Worm (Caenorhabditis elegans) whole organism, L1 larva: ENCODE results near the gene ugt-66.

Source experiments
- C34B4.2 ChIP-seq: sonication (generic microtip); optimal IDR thresholded peaks from 2 replicates; lab custom pipeline; 2017; ENCODE audit warnings: mild to moderate bottlenecking, missing genetic modification characterization, missing compliant biosample characterization
- F16B12.6 ChIP-seq: fragments of 150-350 bp; optimal IDR thresholded peaks from 2 replicates; lab custom pipeline; 2014; ENCODE audit warnings: missing biosample characterization, missing genetic modification characterization
- Y116A8C.19 ChIP-seq: sonication (generic microtip); optimal IDR thresholded peaks from 2 replicates; lab custom pipeline; 2016; ENCODE audit warnings: missing compliant biosample characterization, missing genetic modification characterization, borderline replicate concordance
- alr-1 ChIP-seq: fragments of 200-800 bp; sonication (Bioruptor generic); optimal IDR thresholded peaks from 2 replicates; lab custom pipeline; 2018; ENCODE audit warnings: borderline replicate concordance, mild to moderate bottlenecking, missing genetic modification characterization, missing compliant biosample characterization
- blmp-1 ChIP-seq: fragments of 150-350 bp; optimal IDR thresholded peaks from 2 replicates; lab custom pipeline; 2014; ENCODE audit warnings: missing biosample characterization, missing genetic modification characterization
- ceh-88 ChIP-seq: fragments of 200-800 bp; sonication (Bioruptor generic); IDR thresholded peaks from 2 replicates; pipeline ENCODE4 v1.3.6; 2022; ENCODE audit warnings: missing genetic modification characterization, missing compliant biosample characterization
- ceh-90 ChIP-seq: sonication (generic microtip); optimal IDR thresholded peaks from 2 replicates; lab custom pipeline; 2016; ENCODE audit warnings: missing genetic modification characterization, missing compliant biosample characterization
- dsc-1 ChIP-seq: sonication (generic microtip); optimal IDR thresholded peaks from 2 replicates; lab custom pipeline; 2016; ENCODE audit warnings: mild to moderate bottlenecking, missing genetic modification characterization, missing compliant biosample characterization
- egl-13 ChIP-seq: sonication (generic microtip); optimal IDR thresholded peaks from 2 replicates; lab custom pipeline; 2016; ENCODE audit warnings: missing genotype, missing genetic modification reagents, missing genetic modification characterization, missing compliant biosample characterization
- egl-27 ChIP-seq, 2 experiments: fragments of 150-350 bp in 1 of 2; sonication (generic microtip); optimal IDR thresholded peaks; 3 replicates each; lab custom pipeline; 2017 to 2018; ENCODE audit warnings: missing biosample characterization in 2 of 2, missing genetic modification characterization in 2 of 2, missing genetic modification reagents in 2 of 2
- elt-3 ChIP-seq, 6 experiments: fragments of 150-350 bp in 1 of 6; sonication (generic microtip); optimal IDR thresholded peaks; 2 replicates each; lab custom pipeline; 2017 to 2018; ENCODE audit warnings: missing biosample characterization in 6 of 6, missing genetic modification characterization in 6 of 6, inconsistent platforms in 1 of 6
- ets-5 ChIP-seq: fragments of 200-800 bp; sonication (Bioruptor generic); IDR thresholded peaks from 2 replicates; pipeline ENCODE4 v1.3.6; 2022; ENCODE audit warnings: missing genetic modification characterization, missing compliant biosample characterization
- fkh-10 ChIP-seq: sonication (generic microtip); optimal IDR thresholded peaks from 2 replicates; lab custom pipeline; 2017; ENCODE audit warnings: missing biosample characterization, missing genetic modification reagents, missing genetic modification characterization
- fkh-4 ChIP-seq: sonication (generic microtip); optimal IDR thresholded peaks from 2 replicates; lab custom pipeline; 2016; ENCODE audit warnings: missing compliant biosample characterization, missing genetic modification characterization, borderline replicate concordance
- fkh-8 ChIP-seq: sonication (generic microtip); optimal IDR thresholded peaks from 2 replicates; lab custom pipeline; 2016; ENCODE audit warnings: mild to moderate bottlenecking, missing genetic modification characterization, missing compliant biosample characterization
- fos-1 ChIP-seq: fragments of 150-350 bp; optimal IDR thresholded peaks from 2 replicates; lab custom pipeline; 2014; ENCODE audit warnings: missing biosample characterization, missing genetic modification characterization
- grh-1 ChIP-seq: fragments of 200-800 bp; sonication (Bioruptor generic); IDR thresholded peaks from 2 replicates; pipeline ENCODE4 v1.3.6; 2022; ENCODE audit warnings: missing genetic modification reagents, missing genetic modification characterization, missing compliant biosample characterization
- hpl-2 ChIP-seq: fragments of 150-350 bp; optimal IDR thresholded peaks from 2 replicates; lab custom pipeline; 2014; ENCODE audit warnings: missing biosample characterization, missing genetic modification reagents, missing genetic modification characterization
- irx-1 ChIP-seq: sonication (generic microtip); optimal IDR thresholded peaks from 2 replicates; lab custom pipeline; 2016; ENCODE audit warnings: missing genetic modification characterization, missing compliant biosample characterization
- isw-1 ChIP-seq: fragments of 200-800 bp; sonication (Bioruptor generic); IDR thresholded peaks from 2 replicates; pipeline ENCODE4 v1.3.6; 2022; ENCODE audit warnings: missing genetic modification characterization, missing compliant biosample characterization
- lin-35 ChIP-seq, 2 experiments: fragments of 150-350 bp; optimal IDR thresholded peaks; 2 replicates each; lab custom pipeline; 2014; ENCODE audit warnings: missing biosample characterization in 2 of 2, missing genetic modification characterization in 2 of 2, missing genetic modification reagents in 2 of 2
- lin-39 ChIP-seq: fragments of 150-350 bp; optimal IDR thresholded peaks from 2 replicates; lab custom pipeline; 2014; ENCODE audit warnings: missing biosample characterization, missing genetic modification reagents, missing genetic modification characterization
- lir-3 ChIP-seq: sonication (generic microtip); optimal IDR thresholded peaks from 2 replicates; lab custom pipeline; 2016; ENCODE audit warnings: mild to moderate bottlenecking, missing genetic modification characterization, moderate library complexity, missing compliant biosample characterization; ENCODE audit not compliant: poor library complexity
- mab-9 ChIP-seq: fragments of 200-800 bp; sonication (Bioruptor generic); IDR thresholded peaks from 2 replicates; pipeline ENCODE4 v1.3.6; 2022; ENCODE audit warnings: missing genetic modification reagents, missing genetic modification characterization, missing compliant biosample characterization
- mdl-1 ChIP-seq, 2 experiments: fragments of 150-350 bp; optimal IDR thresholded peaks; 2 replicates each; lab custom pipeline; 2014 to 2017; ENCODE audit warnings: missing biosample characterization in 2 of 2, missing genetic modification characterization in 2 of 2, inconsistent platforms in 1 of 2
- mep-1 ChIP-seq: fragments of 150-350 bp; optimal IDR thresholded peaks from 2 replicates; lab custom pipeline; 2014; ENCODE audit warnings: missing biosample characterization, missing genetic modification characterization
- nhr-12 ChIP-seq: sonication (generic microtip); optimal IDR thresholded peaks from 2 replicates; lab custom pipeline; 2017; ENCODE audit warnings: missing biosample characterization, missing genetic modification characterization
- nhr-19 ChIP-seq: fragments of 200-800 bp; sonication (Bioruptor generic); conservative IDR thresholded peaks from 2 replicates; pipeline ENCODE4 v1.3.6; 2022; ENCODE audit warnings: missing genetic modification characterization, missing compliant biosample characterization
- nhr-237 ChIP-seq: fragments of 150-350 bp; optimal IDR thresholded peaks from 2 replicates; lab custom pipeline; 2014; ENCODE audit warnings: missing biosample characterization, missing genetic modification characterization
- nhr-28 ChIP-seq: fragments of 150-350 bp; optimal IDR thresholded peaks from 2 replicates; lab custom pipeline; 2014; ENCODE audit warnings: missing biosample characterization, missing genetic modification characterization
- nhr-47 ChIP-seq: sonication (generic microtip); optimal IDR thresholded peaks from 2 replicates; lab custom pipeline; 2016; ENCODE audit warnings: mild to moderate bottlenecking, missing genetic modification characterization, moderate library complexity, missing compliant biosample characterization
- nhr-71 ChIP-seq: sonication (generic microtip); optimal IDR thresholded peaks from 2 replicates; lab custom pipeline; 2016; ENCODE audit warnings: mild to moderate bottlenecking, missing genetic modification characterization, moderate library complexity, missing compliant biosample characterization
- nhr-76 ChIP-seq: sonication (generic microtip); optimal IDR thresholded peaks from 2 replicates; lab custom pipeline; 2017; ENCODE audit warnings: missing biosample characterization, missing genetic modification characterization
- nhr-77 ChIP-seq: fragments of 150-350 bp; optimal IDR thresholded peaks from 2 replicates; lab custom pipeline; 2014; ENCODE audit warnings: missing biosample characterization, missing genetic modification characterization
- nhr-84 ChIP-seq: sonication (generic microtip); optimal IDR thresholded peaks from 2 replicates; lab custom pipeline; 2017; ENCODE audit warnings: missing biosample characterization, missing genetic modification characterization
- pag-3 ChIP-seq: sonication (generic microtip); optimal IDR thresholded peaks from 2 replicates; lab custom pipeline; 2017; ENCODE audit warnings: missing genetic modification characterization, mild to moderate bottlenecking, missing compliant biosample characterization, antibody characterized with exemption, borderline replicate concordance; ENCODE audit not compliant: insufficient read depth
- pax-3 ChIP-seq: fragments of 200-800 bp; sonication (Bioruptor generic); optimal IDR thresholded peaks from 2 replicates; lab custom pipeline; 2018; ENCODE audit warnings: mild to moderate bottlenecking, missing genetic modification characterization, moderate library complexity, missing compliant biosample characterization
- pqm-1 ChIP-seq: sonication (generic microtip); optimal IDR thresholded peaks from 3 replicates; lab custom pipeline; 2017; ENCODE audit warnings: missing biosample characterization, missing genetic modification characterization
- rnt-1 ChIP-seq: sonication (generic microtip); optimal IDR thresholded peaks from 2 replicates; lab custom pipeline; 2016; ENCODE audit warnings: mild to moderate bottlenecking, missing genetic modification characterization, moderate library complexity, missing compliant biosample characterization
- skn-1 ChIP-seq: fragments of 150-350 bp; optimal IDR thresholded peaks from 2 replicates; lab custom pipeline; 2014; ENCODE audit warnings: missing biosample characterization, missing genetic modification characterization
- snpc-4 ChIP-seq: fragments of 150-350 bp; optimal IDR thresholded peaks from 2 replicates; lab custom pipeline; 2014; ENCODE audit warnings: missing biosample characterization, missing genetic modification characterization
- sptf-1 ChIP-seq: fragments of 150-350 bp; optimal IDR thresholded peaks from 2 replicates; lab custom pipeline; 2014; ENCODE audit warnings: missing biosample characterization, missing genetic modification characterization
- swsn-7 ChIP-seq: sonication (generic microtip); optimal IDR thresholded peaks from 2 replicates; lab custom pipeline; 2016; ENCODE audit warnings: missing genetic modification characterization, missing compliant biosample characterization
- tbx-2 ChIP-seq: sonication (generic microtip); optimal IDR thresholded peaks from 2 replicates; lab custom pipeline; 2016; ENCODE audit warnings: missing genetic modification characterization, missing compliant biosample characterization
- tlp-1 ChIP-seq: fragments of 150-350 bp; optimal IDR thresholded peaks from 2 replicates; lab custom pipeline; 2014; ENCODE audit warnings: missing biosample characterization, missing genetic modification characterization
- unc-130 ChIP-seq: fragments of 150-350 bp; optimal IDR thresholded peaks from 2 replicates; lab custom pipeline; 2017; ENCODE audit warnings: missing biosample characterization, missing genetic modification characterization, inconsistent platforms
- unc-30 ChIP-seq: sonication (generic microtip); optimal IDR thresholded peaks from 2 replicates; lab custom pipeline; 2017; ENCODE audit warnings: missing biosample characterization, missing genetic modification characterization
- unc-62 ChIP-seq: fragments of 150-350 bp; optimal IDR thresholded peaks from 2 replicates; lab custom pipeline; 2014; ENCODE audit warnings: missing biosample characterization, missing genetic modification reagents, missing genetic modification characterization
- unc-86 ChIP-seq: sonication (generic microtip); optimal IDR thresholded peaks from 2 replicates; lab custom pipeline; 2016; ENCODE audit warnings: missing genetic modification characterization, missing compliant biosample characterization
- unc-98 ChIP-seq: fragments of 200-800 bp; sonication (Bioruptor generic); IDR thresholded peaks from 2 replicates; pipeline ENCODE4 v1.3.6; 2022; ENCODE audit warnings: missing genetic modification characterization, missing compliant biosample characterization
- xbp-1 ChIP-seq: sonication (generic microtip); optimal IDR thresholded peaks from 2 replicates; lab custom pipeline; 2016; ENCODE audit warnings: missing genetic modification characterization, missing compliant biosample characterization
- zag-1 ChIP-seq: fragments of 150-350 bp; optimal IDR thresholded peaks from 2 replicates; lab custom pipeline; 2014; ENCODE audit warnings: missing biosample characterization, missing genetic modification characterization
- ztf-11 ChIP-seq, 2 experiments: sonication (generic microtip); optimal IDR thresholded peaks; 2 replicates each; lab custom pipeline; 2016 to 2017; ENCODE audit warnings: missing genetic modification characterization in 2 of 2, missing biosample characterization in 1 of 2, missing compliant biosample characterization in 1 of 2

ugt-66 gene

ce11 chrIII:6173020-6173597, 21.3 kb downstream of the ugt-66 start, which contains the start of the genes abcf-3 and F42A10.5 (continued):
- TF ChIP-seq snpc-4 (no peak), ztf-11 (tag; optimal IDR thresholded peaks at IDR 0.05; lab: Kevin White, UChicago) (peak in 1 of 2 experiments; percentile 32), mab-9 (GFP tag; lab: Robert Waterston, UW) (no peak), pag-3 (tag; lab: Kevin White, UChicago) (no peak), Y116A8C.19 (tag; lab: Kevin White, UChicago) (no peak), pax-3 (tag; lab: Kevin White, UChicago) (no peak), pqm-1 (tag; lab: Kevin White, UChicago) (no peak), isw-1 (GFP tag; lab: Robert Waterston, UW) (peak; percentile 61), tbx-2 (tag; lab: Kevin White, UChicago) (peak; percentile 62), rnt-1 (peak; percentile 83), irx-1 (peak; percentile 63), egl-27 (tag; optimal IDR thresholded peaks at IDR 0.05; lab: Kevin White, UChicago) (no peak), fkh-4 (peak; percentile 5), fkh-10 (GFP tag; lab: Kevin White, UChicago) (peak; percentile 57), hpl-2 (GFP tag; lab: Kevin White, UChicago) (peak; percentile 38), swsn-7 (tag; lab: Kevin White, UChicago) (peak; percentile 77), ceh-88 (GFP tag; lab: Robert Waterston, UW) (no peak), blmp-1 (tag; lab: Kevin White, UChicago) (peak; percentile 59), nhr-71 (tag; lab: Kevin White, UChicago) (peak; percentile 84), unc-86 (tag; lab: Kevin White, UChicago) (peak; percentile 37), sptf-1 (tag; lab: Kevin White, UChicago) (no peak), egl-13 (peak; percentile 20), fos-1 (tag; lab: Kevin White, UChicago) (peak; percentile 68), nhr-77 (peak; percentile 55), nhr-47 (tag; lab: Kevin White, UChicago) (peak; percentile 76), ets-5 (no peak), tlp-1 (tag; lab: Kevin White, UChicago) (no peak), nhr-12 (tag; lab: Kevin White, UChicago) (no peak), mdl-1 (tag; optimal IDR thresholded peaks at IDR 0.05; lab: Kevin White, UChicago) (peak in 1 of 2 experiments; percentile 50), unc-62 (GFP tag; lab: Kevin White, UChicago) (no peak), fkh-8 (tag; lab: Kevin White, UChicago) (peak; percentile 40), nhr-84 (no peak), alr-1 (no peak), nhr-76 (tag; lab: Kevin White, UChicago) (no peak), nhr-237 (tag; lab: Kevin White, UChicago) (no peak), unc-98 (GFP tag; lab: Robert Waterston, UW) (no peak), dsc-1 (tag; lab: Kevin White, UChicago) (peak; percentile 66), elt-3 (tag; optimal IDR thresholded peaks at IDR 0.05; lab: Kevin White, UChicago) (peak in 2 of 6 experiments; percentile 46 to 78), lin-39 (tag; lab: Kevin White, UChicago) (peak; percentile 60), lin-35 (GFP tag; optimal IDR thresholded peaks at IDR 0.05; lab: Kevin White, UChicago) (peak; percentile 73 to 85), mep-1 (tag; lab: Kevin White, UChicago) (peak; percentile 88), skn-1 (tag; lab: Kevin White, UChicago) (peak; percentile 85), F16B12.6 (tag; lab: Kevin White, UChicago) (peak; percentile 65), lir-3 (tag; lab: Kevin White, UChicago) (no peak), C34B4.2 (tag; lab: Kevin White, UChicago) (no peak), xbp-1 (tag; lab: Kevin White, UChicago) (peak; percentile 61), zag-1 (tag; lab: Kevin White, UChicago) (no peak), nhr-19 (GFP tag; lab: Robert Waterston, UW) (peak; percentile 73), ceh-90 (tag; lab: Kevin White, UChicago) (no peak), unc-30 (tag; lab: Kevin White, UChicago) (no peak), nhr-28 (tag; lab: Kevin White, UChicago) (no peak), grh-1 (peak; percentile 62), unc-130 (tag; lab: Kevin White, UChicago) (peak; percentile 76)
